Worm (Caenorhabditis elegans): Measurements from ENCODE around the gene F29B9.11.

F29B9.11 gene

ce11 chrIV:4705182-4705581, 45.2 kb upstream of the F29B9.11 start (continued):
- peak; percentile 50 for TF ChIP-seq nhr-6 (tag; optimal IDR thresholded peaks at IDR 0.05)
- TF ChIP-seq nhr-77 (tag; optimal IDR thresholded peaks at IDR 0.05): peak; percentile 43
- peak; percentile 68 for TF ChIP-seq lin-13 (GFP tag; optimal IDR thresholded peaks at IDR 0.05)
- no peak for TF ChIP-seq lir-3 (tag; optimal IDR thresholded peaks at IDR 0.05)
- TF ChIP-seq nhr-42 (GFP tag; IDR thresholded peaks at IDR 0.05): 0 out of 2 replicates have a peak, but pooled peaks have one; percentile 48
- TF ChIP-seq fkh-10 (GFP tag; optimal IDR thresholded peaks at IDR 0.05): no peak
- TF ChIP-seq arid-1 (GFP tag; conservative IDR thresholded peaks at IDR 0.05): peak; percentile 43; the same call in 1 of the 2 replicates
- TF ChIP-seq duxl-1 (tag; optimal IDR thresholded peaks at IDR 0.05; ENCODE audit: poor library complexity): no peak
- TF ChIP-seq lsy-2 (tag; optimal IDR thresholded peaks at IDR 0.05): peak; percentile 47 to 77
- no peak for TF ChIP-seq aha-1 (tag)
- TF ChIP-seq madf-9 (GFP tag; conservative IDR thresholded peaks at IDR 0.05): no peak
- TF ChIP-seq ces-1 (GFP tag; optimal IDR thresholded peaks at IDR 0.05): no peak
- no peak for TF ChIP-seq spr-3 (GFP tag; optimal IDR thresholded peaks at IDR 0.05)
- no peak for TF ChIP-seq nhr-10 (tag; optimal IDR thresholded peaks at IDR 0.05)
- no peak for TF ChIP-seq daf-19 (GFP tag; conservative IDR thresholded peaks at IDR 0.05)
- TF ChIP-seq ceh-62 (tag; optimal IDR thresholded peaks at IDR 0.05): no peak

DNA sequence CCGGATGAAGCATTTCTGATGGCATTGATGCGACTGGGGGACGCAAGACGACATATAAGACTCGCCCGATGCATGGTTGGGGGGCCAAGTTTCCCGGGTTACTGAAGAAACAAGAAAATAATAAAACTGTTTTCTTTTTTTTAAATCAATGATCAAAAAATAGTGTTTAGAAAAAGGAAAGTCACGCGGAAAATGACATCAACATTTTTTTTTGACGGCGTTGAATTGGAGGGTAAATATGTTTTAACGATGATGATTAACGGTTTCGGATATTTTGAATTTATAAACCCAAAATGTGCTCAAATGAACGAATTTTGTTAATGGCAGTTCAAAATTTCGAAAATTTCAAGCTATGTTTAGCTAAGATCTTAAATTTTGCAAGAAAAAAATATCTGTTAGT, 43.9 kb upstream of the F29B9.11 start, which contains the start of gene ogdh-1:
TSS of gene ogdh-1 (minus strand) at position 101 of the 400 bp plus-strand sequence.
- TF ChIP-seq ces-1 (GFP tag; optimal IDR thresholded peaks at IDR 0.05) (no peak), mep-1 (tag; optimal IDR thresholded peaks at IDR 0.05) (no peak), mdt-29 (GFP tag; IDR thresholded peaks at IDR 0.05) (no peak), attf-4 (tag; optimal IDR thresholded peaks at IDR 0.05) (no peak), ceh-20 (GFP tag; IDR thresholded peaks at IDR 0.05) (no peak), arid-1 (GFP tag; conservative IDR thresholded peaks at IDR 0.05) (no peak), lim-7 (GFP tag; IDR thresholded peaks at IDR 0.05) (no peak), ZK337.2 (GFP tag; IDR thresholded peaks at IDR 0.05) (no peak)

ce11 chrIV:4692463-4692862, 32.5 kb upstream of the F29B9.11 start, which contains the start of gene spe-51:
Gene spe-51 (plus strand): TSS chrIV:4692763.
- no peak for TF ChIP-seq F44E2.7 (GFP tag; IDR thresholded peaks at IDR 0.05)
- TF ChIP-seq ces-1 (GFP tag; optimal IDR thresholded peaks at IDR 0.05): no peak
- TF ChIP-seq nhr-6 (tag; optimal IDR thresholded peaks at IDR 0.05): no peak
- TF ChIP-seq lin-38 (GFP tag; IDR thresholded peaks at IDR 0.05): no peak
- no peak for TF ChIP-seq hif-1 (tag; optimal IDR thresholded peaks at IDR 0.05)
- no peak for TF ChIP-seq Y48G9A.11 (GFP tag; IDR thresholded peaks at IDR 0.05)
- no peak for TF ChIP-seq pqm-1 (tag; optimal IDR thresholded peaks at IDR 0.05)
- no peak for TF ChIP-seq tag-97 (GFP tag; IDR thresholded peaks at IDR 0.05)
- TF ChIP-seq tra-1 (GFP tag; IDR thresholded peaks at IDR 0.05): no peak
- no peak for TF ChIP-seq zfp-2 (tag; optimal IDR thresholded peaks at IDR 0.05)
- TF ChIP-seq daf-8 (GFP tag; IDR thresholded peaks at IDR 0.05): no peak
- TF ChIP-seq daf-16 (GFP tag; optimal IDR thresholded peaks at IDR 0.05): no peak
- no peak for TF ChIP-seq daf-16 (tag; optimal IDR thresholded peaks at IDR 0.05)
- no peak for TF ChIP-seq pha-4 (GFP tag; IDR thresholded peaks at IDR 0.05)
- TF ChIP-seq pha-4 (tag; optimal IDR thresholded peaks at IDR 0.05): no peak
- TF ChIP-seq F49E8.2 (tag; optimal IDR thresholded peaks at IDR 0.05; ENCODE audit: borderline replicate concordance): no peak
- TF ChIP-seq rbr-2 (tag; optimal IDR thresholded peaks at IDR 0.05): no peak
- TF ChIP-seq daf-12 (tag; optimal IDR thresholded peaks at IDR 0.05): no peak
- no peak for TF ChIP-seq spr-3 (GFP tag; optimal IDR thresholded peaks at IDR 0.05)
- TF ChIP-seq skn-1 (tag; optimal IDR thresholded peaks at IDR 0.05): no peak
- TF ChIP-seq ztf-7 (tag; optimal IDR thresholded peaks at IDR 0.05): no peak

All from whole organism, L4 larva.